Worm (Caenorhabditis elegans): Measurements from ENCODE around the gene K11G9.5.

ce11 chrV:6652051-6652450 is 36.2 kb downstream of the K11G9.5 start, which contains the start of gene T10H9.8:
- TF ChIP-seq nhr-11 (tag; optimal IDR thresholded peaks at IDR 0.05) (no peak), dmd-8 (GFP tag; IDR thresholded peaks at IDR 0.05) (no peak), nhr-237 (tag; optimal IDR thresholded peaks at IDR 0.05) (no peak), madf-9 (GFP tag; conservative IDR thresholded peaks at IDR 0.05) (no peak), lin-15B (tag; optimal IDR thresholded peaks at IDR 0.05) (no peak), tra-1 (GFP tag; IDR thresholded peaks at IDR 0.05) (no peak), ama-1 (optimal IDR thresholded peaks at IDR 0.05) (no peak), dmd-9 (GFP tag; IDR thresholded peaks at IDR 0.05) (no peak), pha-4 (GFP tag; IDR thresholded peaks at IDR 0.05) (no peak), pha-4 (tag; optimal IDR thresholded peaks at IDR 0.05) (no peak), nhr-102 (tag; optimal IDR thresholded peaks at IDR 0.05) (no peak), ceh-32 (tag; optimal IDR thresholded peaks at IDR 0.05; ENCODE audit: poor library complexity) (no peak), skn-1 (tag; optimal IDR thresholded peaks at IDR 0.05) (no peak)

Measured in whole organism, L4 larva.